Fruit fly (Drosophila melanogaster) whole organism, embryonic: ENCODE data around the gene CG5390.
A peak's percentile ranks its signal among the peaks of the same experiment; 100 is the strongest.

Experiments used
- Abd-B ChIP-seq: fragments of 200-800 bp; sonication (Bioruptor generic); optimal IDR thresholded peaks from 2 replicates; lab custom pipeline; 2018; ENCODE audit warnings: missing biosample characterization, mild to moderate bottlenecking, missing genetic modification characterization, moderate library complexity
- CG1024 ChIP-seq: fragments of 200-800 bp; sonication (Bioruptor generic); IDR thresholded peaks from 2 replicates; pipeline ENCODE4 v1.3.6; 2022; ENCODE audit warnings: missing biosample characterization, missing genetic modification characterization
- CG10543 ChIP-seq: fragments of 200-800 bp; sonication (Bioruptor generic); optimal IDR thresholded peaks from 3 replicates; lab custom pipeline; 2017; ENCODE audit warnings: missing biosample characterization, mild to moderate bottlenecking, missing genetic modification characterization, moderate library complexity
- CG12104 ChIP-seq: fragments of 200-800 bp; sonication (Bioruptor generic); optimal IDR thresholded peaks from 3 replicates; lab custom pipeline; 2016; ENCODE audit warnings: missing biosample characterization, missing genetic modification characterization
- CG12769 ChIP-seq: fragments of 200-800 bp; sonication (Bioruptor generic); optimal IDR thresholded peaks from 2 replicates; lab custom pipeline; 2019; ENCODE audit warnings: missing biosample characterization, mild to moderate bottlenecking, missing genetic modification characterization, moderate library complexity
- CG13287 ChIP-seq: fragments of 200-800 bp; sonication (Bioruptor generic); IDR thresholded peaks from 2 replicates; pipeline ENCODE4 v1.3.6; 2022; ENCODE audit warnings: missing biosample characterization, missing genetic modification characterization; ENCODE audit not compliant: partially characterized antibody
- CG13775 ChIP-seq: fragments of 200-800 bp; sonication (Bioruptor generic); optimal IDR thresholded peaks from 3 replicates; lab custom pipeline; 2017; ENCODE audit warnings: missing biosample characterization, mild to moderate bottlenecking, missing genetic modification characterization
- CG13894 ChIP-seq: fragments of 200-800 bp; sonication (Bioruptor generic); optimal IDR thresholded peaks from 3 replicates; lab custom pipeline; 2018; ENCODE audit warnings: missing biosample characterization, mild to moderate bottlenecking, missing genetic modification characterization, moderate library complexity
- CG17829 ChIP-seq: fragments of 200-800 bp; optimal IDR thresholded peaks from 2 replicates; lab custom pipeline; 2019; ENCODE audit warnings: missing biosample characterization, mild to moderate bottlenecking, missing genetic modification characterization, moderate library complexity
- CG1832 ChIP-seq: fragments of 200-800 bp; sonication (Bioruptor generic); optimal IDR thresholded peaks from 2 replicates; lab custom pipeline; 2017; ENCODE audit warnings: missing biosample characterization, mild to moderate bottlenecking, missing genetic modification characterization, inconsistent platforms
- CG2678 ChIP-seq: fragments of 200-800 bp; sonication (Bioruptor generic); optimal IDR thresholded peaks from 3 replicates; lab custom pipeline; 2019; ENCODE audit warnings: missing biosample characterization, mild to moderate bottlenecking, missing genetic modification characterization, moderate library complexity
- CG30403 ChIP-seq: fragments of 200-800 bp; sonication (Bioruptor generic); optimal IDR thresholded peaks from 3 replicates; lab custom pipeline; 2016; ENCODE audit warnings: missing biosample characterization, missing genetic modification characterization
- CG34224 ChIP-seq: fragments of 200-800 bp; sonication (Bioruptor generic); IDR thresholded peaks from 3 replicates; pipeline ENCODE4 v1.3.6; 2022; ENCODE audit warnings: missing biosample characterization, missing genetic modification characterization; ENCODE audit not compliant: partially characterized antibody
- CG3838 ChIP-seq: fragments of 200-800 bp; sonication (Bioruptor generic); optimal IDR thresholded peaks from 3 replicates; lab custom pipeline; 2016; ENCODE audit warnings: missing biosample characterization, missing genetic modification characterization
- CG4360 ChIP-seq: fragments of 200-800 bp; sonication (Bioruptor generic); IDR thresholded peaks from 2 replicates; pipeline ENCODE4 v1.3.6; 2022; ENCODE audit warnings: missing biosample characterization, missing genetic modification characterization
- CG6254 ChIP-seq: fragments of 200-800 bp; sonication (Bioruptor generic); optimal IDR thresholded peaks from 3 replicates; lab custom pipeline; 2017; ENCODE audit warnings: mild to moderate bottlenecking, missing biosample characterization, missing genetic modification reagents, missing genetic modification characterization
- CG6689 ChIP-seq: fragments of 200-800 bp; sonication (Bioruptor generic); IDR thresholded peaks from 2 replicates; pipeline ENCODE4 v1.3.6; 2022; ENCODE audit warnings: missing biosample characterization, missing genetic modification characterization
- CG7786 ChIP-seq: fragments of 200-800 bp; sonication (Bioruptor generic); optimal IDR thresholded peaks from 2 replicates; lab custom pipeline; 2016; ENCODE audit warnings: missing biosample characterization, missing genetic modification characterization
- CG7987 ChIP-seq: fragments of 200-800 bp; sonication (Bioruptor generic); optimal IDR thresholded peaks from 2 replicates; lab custom pipeline; 2018; ENCODE audit warnings: missing biosample characterization, mild to moderate bottlenecking, missing genetic modification characterization, moderate library complexity
- CG8290 ChIP-seq, 3 experiments: fragments of 200-800 bp; sonication (Bioruptor generic); optimal IDR thresholded peaks; 2 replicates each; lab custom pipeline; 2016 to 2019; ENCODE audit warnings: missing biosample characterization in 3 of 3, missing genetic modification characterization in 3 of 3, mild to moderate bottlenecking in 2 of 3, moderate library complexity in 1 of 3
- CG9437 ChIP-seq: fragments of 200-800 bp; sonication (Bioruptor generic); optimal IDR thresholded peaks from 2 replicates; lab custom pipeline; 2018; ENCODE audit warnings: missing biosample characterization, mild to moderate bottlenecking, missing genetic modification characterization
- CG9609 ChIP-seq: fragments of 200-800 bp; sonication (Bioruptor generic); optimal IDR thresholded peaks from 3 replicates; lab custom pipeline; 2016; ENCODE audit warnings: missing biosample characterization, missing genetic modification characterization
- CG9727 ChIP-seq: fragments of 200-800 bp; sonication (Bioruptor generic); optimal IDR thresholded peaks from 3 replicates; lab custom pipeline; 2017; ENCODE audit warnings: missing biosample characterization, mild to moderate bottlenecking, missing genetic modification characterization
- Dad ChIP-seq: fragments of 200-800 bp; sonication (Bioruptor generic); optimal IDR thresholded peaks from 3 replicates; lab custom pipeline; 2016; ENCODE audit warnings: missing biosample characterization, missing genetic modification characterization
- Dip2 ChIP-seq: fragments of 200-800 bp; sonication (Bioruptor generic); IDR thresholded peaks from 2 replicates; pipeline ENCODE4 v1.3.6; 2022; ENCODE audit warnings: missing biosample characterization, missing genetic modification characterization
- Ets97D ChIP-seq: fragments of 200-800 bp; sonication (Bioruptor generic); optimal IDR thresholded peaks from 3 replicates; lab custom pipeline; 2016; ENCODE audit warnings: missing biosample characterization, missing genetic modification characterization
- Lpt ChIP-seq: fragments of >200 bp; optimal IDR thresholded peaks from 2 replicates; lab custom pipeline; 2018; ENCODE audit warnings: missing biosample characterization, missing genetic modification characterization
- Mad ChIP-seq: fragments of 200-800 bp; sonication (Bioruptor generic); optimal IDR thresholded peaks from 2 replicates; lab custom pipeline; 2016; ENCODE audit warnings: missing biosample characterization, missing genetic modification characterization
- Mrtf ChIP-seq: fragments of 200-800 bp; sonication (Bioruptor generic); IDR thresholded peaks from 3 replicates; pipeline ENCODE4 v1.3.6; 2022; ENCODE audit warnings: missing biosample characterization, missing genetic modification characterization
- Nf-YA ChIP-seq: fragments of 200-800 bp; sonication (Bioruptor generic); IDR thresholded peaks from 2 replicates; pipeline ENCODE4 v1.3.6; 2022; ENCODE audit warnings: missing biosample characterization, missing genetic modification characterization
- Side ChIP-seq: fragments of 200-800 bp; sonication (Bioruptor generic); optimal IDR thresholded peaks from 2 replicates; lab custom pipeline; 2016; ENCODE audit warnings: missing biosample characterization, missing genetic modification characterization
- Six4 ChIP-seq: fragments of 200-800 bp; sonication (Bioruptor generic); optimal IDR thresholded peaks from 2 replicates; lab custom pipeline; 2016; ENCODE audit warnings: missing biosample characterization, missing genetic modification characterization
- Xrp1 ChIP-seq: fragments of 200-800 bp; sonication (Bioruptor generic); IDR thresholded peaks from 2 replicates; pipeline ENCODE4 v1.3.6; 2022; ENCODE audit warnings: missing biosample characterization, missing genetic modification characterization
- amos ChIP-seq: fragments of 200-800 bp; sonication (Bioruptor generic); IDR thresholded peaks from 2 replicates; pipeline ENCODE4 v1.3.6; 2022; ENCODE audit warnings: missing biosample characterization, missing genetic modification characterization; ENCODE audit not compliant: partially characterized antibody
- aop ChIP-seq: fragments of 200-800 bp; sonication (Bioruptor generic); IDR thresholded peaks from 2 replicates; pipeline ENCODE4 v1.3.6; 2022; ENCODE audit warnings: missing biosample characterization, missing genetic modification characterization
- bcd ChIP-seq: fragments of 200-800 bp; sonication (Bioruptor generic); optimal IDR thresholded peaks from 2 replicates; lab custom pipeline; 2017; ENCODE audit warnings: missing biosample characterization, mild to moderate bottlenecking, missing genetic modification characterization
- da ChIP-seq: fragments of 200-800 bp; sonication (Bioruptor generic); optimal IDR thresholded peaks from 2 replicates; lab custom pipeline; 2016; ENCODE audit warnings: missing biosample characterization, missing genetic modification characterization
- dpn ChIP-seq, 2 experiments: fragments of 200-800 bp; sonication (Bioruptor generic); optimal IDR thresholded peaks; 3 replicates each; lab custom pipeline; 2016; ENCODE audit warnings: missing biosample characterization in 2 of 2, missing genetic modification characterization in 2 of 2
- ewg ChIP-seq: fragments of 200-800 bp; sonication (Bioruptor generic); optimal IDR thresholded peaks from 3 replicates; lab custom pipeline; 2017; ENCODE audit warnings: mild to moderate bottlenecking, missing biosample characterization, missing genetic modification reagents, missing genetic modification characterization
- grau ChIP-seq: fragments of 200-800 bp; optimal IDR thresholded peaks from 3 replicates; lab custom pipeline; 2019; ENCODE audit warnings: missing biosample characterization, mild to moderate bottlenecking, missing genetic modification characterization, moderate library complexity
- kah ChIP-seq: fragments of 200-800 bp; sonication (Bioruptor generic); optimal IDR thresholded peaks from 2 replicates; lab custom pipeline; 2018; ENCODE audit warnings: missing biosample characterization, mild to moderate bottlenecking, missing genetic modification characterization
- nerfin-1 ChIP-seq: fragments of 200-800 bp; sonication (Bioruptor generic); optimal IDR thresholded peaks from 3 replicates; lab custom pipeline; 2019; ENCODE audit warnings: missing biosample characterization, mild to moderate bottlenecking, missing genetic modification characterization, moderate library complexity
- odd ChIP-seq: fragments of 200-800 bp; sonication (Bioruptor generic); optimal IDR thresholded peaks from 2 replicates; lab custom pipeline; 2017; ENCODE audit warnings: missing biosample characterization, mild to moderate bottlenecking, missing genetic modification characterization
- pan ChIP-seq, 4 experiments: fragments of >200 bp in 3 of 4; fragments of 200-800 bp in 1 of 4; sonication (Bioruptor generic) in 1 of 4; optimal IDR thresholded peaks in 3 of 4; IDR thresholded peaks in 1 of 4; 2 replicates each; pipeline versions ENCODE4 v1.3.6 to Lab custom; 2017 to 2022; ENCODE audit warnings: missing biosample characterization in 2 of 4, missing genetic modification characterization in 2 of 4, mixed read lengths in 1 of 4
- pho ChIP-seq: fragments of 200-800 bp; sonication (Bioruptor generic); optimal IDR thresholded peaks from 2 replicates; lab custom pipeline; 2016; ENCODE audit warnings: missing biosample characterization, missing genetic modification characterization
- rib ChIP-seq: fragments of 200-800 bp; sonication (Bioruptor generic); IDR thresholded peaks from 2 replicates; pipeline ENCODE4 v1.3.6; 2022; ENCODE audit warnings: missing biosample characterization, missing genetic modification characterization
- tio ChIP-seq: fragments of 200-800 bp; sonication (Bioruptor generic); optimal IDR thresholded peaks from 2 replicates; lab custom pipeline; 2017; ENCODE audit warnings: missing biosample characterization, missing genetic modification characterization, inconsistent platforms
- trem ChIP-seq: fragments of 200-800 bp; optimal IDR thresholded peaks from 3 replicates; lab custom pipeline; 2019; ENCODE audit warnings: missing biosample characterization, mild to moderate bottlenecking, missing genetic modification characterization, moderate library complexity
- tx ChIP-seq: fragments of 200-800 bp; sonication (Bioruptor generic); optimal IDR thresholded peaks from 2 replicates; lab custom pipeline; 2016; ENCODE audit warnings: missing biosample characterization, missing genetic modification characterization
- zfh1 ChIP-seq: fragments of 200-800 bp; sonication (Bioruptor generic); IDR thresholded peaks from 3 replicates; pipeline ENCODE4 v1.3.6; 2022; ENCODE audit warnings: missing biosample characterization, missing genetic modification characterization

Gene CG5390

DNA sequence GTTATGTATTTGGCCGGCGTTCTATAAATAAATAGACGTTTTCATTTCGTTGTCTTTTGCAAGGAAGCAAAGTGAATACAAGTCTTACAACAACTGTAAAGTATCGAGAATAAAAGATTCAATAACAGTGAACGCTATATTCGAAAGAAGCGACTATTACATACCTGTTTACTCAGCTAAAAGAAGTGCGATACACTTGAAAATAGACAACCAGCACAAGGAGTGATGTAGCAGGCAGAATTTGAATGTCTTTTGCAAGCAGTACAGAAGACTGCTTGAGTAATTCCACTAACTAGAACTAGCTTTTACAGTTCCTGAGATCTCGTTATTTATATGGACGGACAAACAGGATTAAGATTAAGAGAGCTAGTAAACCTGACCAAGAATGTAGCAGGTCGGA lies 8.1 kb downstream of the CG5390 start (continued):
- TF ChIP-seq tx (GFP tag; lab: Kevin White, UChicago): no peak
- no peak for TF ChIP-seq CG3838 (GFP tag; lab: Kevin White, UChicago)
- no peak for TF ChIP-seq CG13894 (tag; lab: Kevin White, UChicago)
- TF ChIP-seq Nf-YA (GFP tag; lab: Robert Waterston, UW): no peak
- no peak for TF ChIP-seq tio (GFP tag; lab: Kevin White, UChicago)
- peak; percentile 57; the same call in 1 of the 3 replicates for TF ChIP-seq CG34224
- no peak for TF ChIP-seq zfh1
- no peak for TF ChIP-seq ewg (GFP tag; lab: Kevin White, UChicago)
- no peak for TF ChIP-seq CG1024 (GFP tag; lab: Robert Waterston, UW)
- TF ChIP-seq CG7786 (GFP tag; lab: Kevin White, UChicago): no peak
- no peak for TF ChIP-seq aop (GFP tag; lab: Robert Waterston, UW)
- no peak for TF ChIP-seq CG2678 (tag; lab: Kevin White, UChicago)
- TF ChIP-seq nerfin-1 (tag; lab: Kevin White, UChicago): peak; percentile 31
- TF ChIP-seq pho (GFP tag; lab: Kevin White, UChicago): no peak
- TF ChIP-seq CG10543 (GFP tag; lab: Kevin White, UChicago): no peak
- no peak for TF ChIP-seq trem (tag; lab: Kevin White, UChicago)
- TF ChIP-seq CG6254 (GFP tag; lab: Kevin White, UChicago): no peak
- TF ChIP-seq grau (tag; lab: Kevin White, UChicago): peak; percentile 24
- TF ChIP-seq CG9437: peak; percentile 54
- TF ChIP-seq odd: no peak
- TF ChIP-seq CG13287 (GFP tag; lab: Robert Waterston, UW): peak; percentile 64
- no peak for TF ChIP-seq CG9609 (GFP tag; lab: Kevin White, UChicago)
- TF ChIP-seq CG13775 (GFP tag; lab: Kevin White, UChicago): no peak
- TF ChIP-seq CG7987 (GFP tag; lab: Kevin White, UChicago): no peak
- no peak for TF ChIP-seq CG6689 (GFP tag; lab: Robert Waterston, UW)
- TF ChIP-seq CG8290 (GFP tag; optimal IDR thresholded peaks at IDR 0.05; lab: Kevin White, UChicago): peak; percentile 98
- peak; percentile 87 to 91 for TF ChIP-seq CG8290 (tag; optimal IDR thresholded peaks at IDR 0.05; lab: Kevin White, UChicago)
- TF ChIP-seq Dad (GFP tag; lab: Kevin White, UChicago): no peak
- peak in 1 of 2 experiments; percentile 33 for TF ChIP-seq dpn (GFP tag; optimal IDR thresholded peaks at IDR 0.05; lab: Kevin White, UChicago)
- no peak for TF ChIP-seq CG9727 (GFP tag; lab: Kevin White, UChicago)
- no peak for TF ChIP-seq bcd (GFP tag; lab: Kevin White, UChicago)
- no peak for TF ChIP-seq da (GFP tag; lab: Kevin White, UChicago)
- no peak for TF ChIP-seq Xrp1 (GFP tag; lab: Robert Waterston, UW)
- no peak for TF ChIP-seq rib (GFP tag; lab: Robert Waterston, UW)
- TF ChIP-seq kah (GFP tag; lab: Kevin White, UChicago): no peak
- no peak for TF ChIP-seq CG4360 (GFP tag; lab: Robert Waterston, UW)
- TF ChIP-seq Lpt: no peak
- no peak for TF ChIP-seq Mad (GFP tag; lab: Kevin White, UChicago)
- TF ChIP-seq amos: no peak; the same call in 1 of the 2 replicates
- TF ChIP-seq Dip2: no peak
- no peak for TF ChIP-seq Mrtf (GFP tag; lab: Robert Waterston, UW)
- TF ChIP-seq Abd-B (GFP tag; lab: Kevin White, UChicago): no peak
- no peak for TF ChIP-seq CG30403 (GFP tag; lab: Kevin White, UChicago)
- TF ChIP-seq CG12769 (tag; lab: Kevin White, UChicago): peak; percentile 63
- TF ChIP-seq CG1832 (GFP tag; lab: Kevin White, UChicago): no peak
- no peak for TF ChIP-seq CG12104 (GFP tag; lab: Kevin White, UChicago)
- peak; percentile 8 for TF ChIP-seq CG17829 (tag; lab: Kevin White, UChicago)
- TF ChIP-seq pan (optimal IDR thresholded peaks at IDR 0.05; lab: Kevin White, UChicago): no peak
- no peak for TF ChIP-seq pan (GFP tag; optimal IDR thresholded peaks at IDR 0.05 in 1 of 2, IDR thresholded peaks at IDR 0.05 in 1 of 2)
- no peak for TF ChIP-seq Six4
- peak; percentile 49 for TF ChIP-seq Ets97D
- no peak for TF ChIP-seq Side
